Worm (Caenorhabditis elegans) whole organism, L1 larva: Measurements from ENCODE around the gene F52B11.5.

Experiments
- F16B12.6 ChIP-seq: fragments of 150-350 bp; optimal IDR thresholded peaks from 2 replicates; lab custom pipeline; 2014; ENCODE audit warnings: missing biosample characterization, missing genetic modification characterization
- Y116A8C.19 ChIP-seq: sonication (generic microtip); optimal IDR thresholded peaks from 2 replicates; lab custom pipeline; 2016; ENCODE audit warnings: missing compliant biosample characterization, missing genetic modification characterization, borderline replicate concordance
- ama-1 ChIP-seq: fragments of 150-350 bp; optimal IDR thresholded peaks from 2 replicates; lab custom pipeline; 2014
- blmp-1 ChIP-seq: fragments of 150-350 bp; optimal IDR thresholded peaks from 2 replicates; lab custom pipeline; 2014; ENCODE audit warnings: missing biosample characterization, missing genetic modification characterization
- ceh-90 ChIP-seq: sonication (generic microtip); optimal IDR thresholded peaks from 2 replicates; lab custom pipeline; 2016; ENCODE audit warnings: missing genetic modification characterization, missing compliant biosample characterization
- dpl-1 ChIP-seq, 3 experiments: fragments of 150-350 bp in 2 of 3; sonication (generic microtip) in 1 of 3; optimal IDR thresholded peaks; 2 replicates each; lab custom pipeline; 2014 to 2017; ENCODE audit warnings: missing biosample characterization in 3 of 3, missing genetic modification characterization in 3 of 3, missing genetic modification reagents in 3 of 3
- efl-1 ChIP-seq, 4 experiments: fragments of 150-350 bp; optimal IDR thresholded peaks in 3 of 4; peaks in 1 of 4; 1 replicate in 1 of 4; 2 replicates in 3 of 4; lab custom pipeline; 2014; ENCODE audit warnings: missing biosample characterization in 2 of 4, missing genetic modification characterization in 2 of 4, missing genetic modification reagents in 2 of 4
- efl-3 ChIP-seq: fragments of 200-800 bp; sonication (Bioruptor generic); optimal IDR thresholded peaks from 2 replicates; lab custom pipeline; 2018; ENCODE audit warnings: mild to moderate bottlenecking, missing genetic modification characterization, missing compliant biosample characterization
- ets-5 ChIP-seq: fragments of 200-800 bp; sonication (Bioruptor generic); IDR thresholded peaks from 2 replicates; pipeline ENCODE4 v1.3.6; 2022; ENCODE audit warnings: missing genetic modification characterization, missing compliant biosample characterization
- fkh-10 ChIP-seq: sonication (generic microtip); optimal IDR thresholded peaks from 2 replicates; lab custom pipeline; 2017; ENCODE audit warnings: missing biosample characterization, missing genetic modification reagents, missing genetic modification characterization
- fkh-4 ChIP-seq: sonication (generic microtip); optimal IDR thresholded peaks from 2 replicates; lab custom pipeline; 2016; ENCODE audit warnings: missing compliant biosample characterization, missing genetic modification characterization, borderline replicate concordance
- hlh-17 ChIP-seq: fragments of 200-800 bp; sonication (Bioruptor generic); optimal IDR thresholded peaks from 2 replicates; lab custom pipeline; 2018; ENCODE audit warnings: missing genetic modification characterization, mild to moderate bottlenecking, missing compliant biosample characterization, moderate library complexity, borderline replicate concordance
- hlh-4 ChIP-seq: sonication (generic microtip); optimal IDR thresholded peaks from 2 replicates; lab custom pipeline; 2016; ENCODE audit warnings: mild to moderate bottlenecking, missing genetic modification characterization, missing compliant biosample characterization
- isw-1 ChIP-seq: fragments of 200-800 bp; sonication (Bioruptor generic); IDR thresholded peaks from 2 replicates; pipeline ENCODE4 v1.3.6; 2022; ENCODE audit warnings: missing genetic modification characterization, missing compliant biosample characterization
- jun-1 ChIP-seq: fragments of 150-350 bp; optimal IDR thresholded peaks from 2 replicates; lab custom pipeline; 2014; ENCODE audit warnings: missing biosample characterization, missing genetic modification reagents, missing genetic modification characterization
- lin-13 ChIP-seq: fragments of 150-350 bp; optimal IDR thresholded peaks from 2 replicates; lab custom pipeline; 2014; ENCODE audit warnings: missing biosample characterization, missing genetic modification reagents, missing genetic modification characterization
- lin-15B ChIP-seq: fragments of 150-350 bp; sonication (generic microtip); optimal IDR thresholded peaks from 3 replicates; lab custom pipeline; 2014; ENCODE audit warnings: missing biosample characterization, missing genetic modification characterization
- lin-39 ChIP-seq: fragments of 150-350 bp; optimal IDR thresholded peaks from 2 replicates; lab custom pipeline; 2014; ENCODE audit warnings: missing biosample characterization, missing genetic modification reagents, missing genetic modification characterization
- mdl-1 ChIP-seq, 2 experiments: fragments of 150-350 bp; optimal IDR thresholded peaks; 2 replicates each; lab custom pipeline; 2014 to 2017; ENCODE audit warnings: missing biosample characterization in 2 of 2, missing genetic modification characterization in 2 of 2, inconsistent platforms in 1 of 2
- mep-1 ChIP-seq: fragments of 150-350 bp; optimal IDR thresholded peaks from 2 replicates; lab custom pipeline; 2014; ENCODE audit warnings: missing biosample characterization, missing genetic modification characterization
- nhr-20 ChIP-seq: sonication (generic microtip); optimal IDR thresholded peaks from 2 replicates; lab custom pipeline; 2016; ENCODE audit warnings: mild to moderate bottlenecking, missing genetic modification characterization, missing compliant biosample characterization
- nhr-28 ChIP-seq: fragments of 150-350 bp; optimal IDR thresholded peaks from 2 replicates; lab custom pipeline; 2014; ENCODE audit warnings: missing biosample characterization, missing genetic modification characterization
- nhr-71 ChIP-seq: sonication (generic microtip); optimal IDR thresholded peaks from 2 replicates; lab custom pipeline; 2016; ENCODE audit warnings: mild to moderate bottlenecking, missing genetic modification characterization, moderate library complexity, missing compliant biosample characterization
- nhr-85 ChIP-seq: sonication (generic microtip); peaks from one replicate; lab custom pipeline; 2016; ENCODE audit warnings: missing genetic modification characterization, inconsistent platforms, missing compliant biosample characterization
- nhr-90 ChIP-seq: sonication (generic microtip); optimal IDR thresholded peaks from 2 replicates; lab custom pipeline; 2016; ENCODE audit warnings: mild to moderate bottlenecking, missing genetic modification characterization, missing compliant biosample characterization; ENCODE audit not compliant: poor library complexity
- pag-3 ChIP-seq: sonication (generic microtip); optimal IDR thresholded peaks from 2 replicates; lab custom pipeline; 2017; ENCODE audit warnings: missing genetic modification characterization, mild to moderate bottlenecking, missing compliant biosample characterization, antibody characterized with exemption, borderline replicate concordance; ENCODE audit not compliant: insufficient read depth
- skn-1 ChIP-seq: fragments of 150-350 bp; optimal IDR thresholded peaks from 2 replicates; lab custom pipeline; 2014; ENCODE audit warnings: missing biosample characterization, missing genetic modification characterization
- snu-23 ChIP-seq: sonication (generic microtip); optimal IDR thresholded peaks from 2 replicates; lab custom pipeline; 2016; ENCODE audit warnings: missing genetic modification characterization, missing compliant biosample characterization
- sox-4 ChIP-seq: sonication (generic microtip); optimal IDR thresholded peaks from 2 replicates; lab custom pipeline; 2016; ENCODE audit warnings: missing genetic modification characterization, missing compliant biosample characterization
- tlp-1 ChIP-seq: fragments of 150-350 bp; optimal IDR thresholded peaks from 2 replicates; lab custom pipeline; 2014; ENCODE audit warnings: missing biosample characterization, missing genetic modification characterization
- unc-62 ChIP-seq: fragments of 150-350 bp; optimal IDR thresholded peaks from 2 replicates; lab custom pipeline; 2014; ENCODE audit warnings: missing biosample characterization, missing genetic modification reagents, missing genetic modification characterization
- vab-15 ChIP-seq: sonication (generic microtip); optimal IDR thresholded peaks from 2 replicates; lab custom pipeline; 2017; ENCODE audit warnings: missing genotype, mild to moderate bottlenecking, missing genetic modification characterization, missing compliant biosample characterization
- xbp-1 ChIP-seq: sonication (generic microtip); optimal IDR thresholded peaks from 2 replicates; lab custom pipeline; 2016; ENCODE audit warnings: missing genetic modification characterization, missing compliant biosample characterization
- zag-1 ChIP-seq: fragments of 150-350 bp; optimal IDR thresholded peaks from 2 replicates; lab custom pipeline; 2014; ENCODE audit warnings: missing biosample characterization, missing genetic modification characterization
- ztf-11 ChIP-seq, 2 experiments: sonication (generic microtip); optimal IDR thresholded peaks; 2 replicates each; lab custom pipeline; 2016 to 2017; ENCODE audit warnings: missing genetic modification characterization in 2 of 2, missing biosample characterization in 1 of 2, missing compliant biosample characterization in 1 of 2

The F52B11.5 gene

ce11 chrIV:14127805-14128610 is 25.0 kb upstream of the F52B11.5 start, which contains the start of gene H12I19.115 (continued):
- TF ChIP-seq unc-62 (GFP tag; lab: Kevin White, UChicago) (no peak), lin-15B (tag; lab: Kevin White, UChicago) (no peak), fkh-10 (GFP tag; lab: Kevin White, UChicago) (no peak), tlp-1 (tag; lab: Kevin White, UChicago) (no peak), lin-13 (GFP tag; lab: Kevin White, UChicago) (no peak), blmp-1 (no peak), hlh-4 (no peak), pag-3 (no peak), ceh-90 (tag; lab: Kevin White, UChicago) (no peak)

- TF ChIP-seq efl-1 (optimal IDR thresholded peaks at IDR 0.05; lab: Kevin White, UChicago) (no peak), efl-1 (GFP tag; optimal IDR thresholded peaks at IDR 0.05 in 1 of 2; lab: Kevin White, UChicago) (peak in 1 of 2 experiments; percentile 41), fkh-4 (no peak), nhr-71 (no peak), efl-3 (GFP tag; lab: Kevin White, UChicago) (no peak)
Observed at ce11 chrIV:14123956-14124355, 20.9 kb upstream of the F52B11.5 start, which contains the start of gene nkcc-1. Gene nkcc-1, minus strand, starts transcription at chrIV:14124056.

- TF ChIP-seq skn-1 (tag; lab: Kevin White, UChicago) = no peak
- TF ChIP-seq dpl-1 (GFP tag; optimal IDR thresholded peaks at IDR 0.05; lab: Kevin White, UChicago) = peak in 2 of 3 experiments; percentile 11 to 25
- no peak for TF ChIP-seq fkh-10 (GFP tag; lab: Kevin White, UChicago)
- no peak for TF ChIP-seq F16B12.6 (tag; lab: Kevin White, UChicago)
- TF ChIP-seq efl-1 (optimal IDR thresholded peaks at IDR 0.05; lab: Kevin White, UChicago) = peak in 1 of 2 experiments; percentile 17
- TF ChIP-seq efl-1 (GFP tag; optimal IDR thresholded peaks at IDR 0.05 in 1 of 2; lab: Kevin White, UChicago) = peak; percentile 53 to 91
Observed at ce11 chrIV:14119327-14119726, 16.3 kb upstream of the F52B11.5 start.

ce11 chrIV:14115556-14115955 is 12.5 kb upstream of the F52B11.5 start:
- TF ChIP-seq snu-23 (GFP tag; lab: Kevin White, UChicago) (no peak), Y116A8C.19 (tag; lab: Kevin White, UChicago) (no peak), mdl-1 (tag; optimal IDR thresholded peaks at IDR 0.05; lab: Kevin White, UChicago) (no peak), lin-39 (tag; lab: Kevin White, UChicago) (no peak), nhr-90 (tag; lab: Kevin White, UChicago) (no peak), sox-4 (no peak), nhr-28 (tag; lab: Kevin White, UChicago) (no peak), nhr-85 (tag; lab: Kevin White, UChicago) (no peak), ztf-11 (tag; optimal IDR thresholded peaks at IDR 0.05; lab: Kevin White, UChicago) (no peak), ceh-90 (tag; lab: Kevin White, UChicago) (no peak), lin-13 (GFP tag; lab: Kevin White, UChicago) (no peak), nhr-20 (tag; lab: Kevin White, UChicago) (no peak), hlh-17 (GFP tag; lab: Kevin White, UChicago) (no peak), vab-15 (tag; lab: Kevin White, UChicago) (no peak), mep-1 (tag; lab: Kevin White, UChicago) (no peak), ets-5 (GFP tag; lab: Robert Waterston, UW) (no peak)

- TF ChIP-seq mdl-1 (tag; optimal IDR thresholded peaks at IDR 0.05; lab: Kevin White, UChicago) = no peak
- no peak for TF ChIP-seq mep-1 (tag; lab: Kevin White, UChicago)
- no peak for TF ChIP-seq zag-1 (tag; lab: Kevin White, UChicago)
- TF ChIP-seq dpl-1 (GFP tag; optimal IDR thresholded peaks at IDR 0.05; lab: Kevin White, UChicago) = no peak
- TF ChIP-seq xbp-1 (tag; lab: Kevin White, UChicago) = no peak
- no peak for TF ChIP-seq ama-1
- no peak for TF ChIP-seq nhr-28 (tag; lab: Kevin White, UChicago)
- TF ChIP-seq snu-23 (GFP tag; lab: Kevin White, UChicago) = no peak
- TF ChIP-seq hlh-4 = no peak
- TF ChIP-seq jun-1 = no peak
- no peak for TF ChIP-seq sox-4
- TF ChIP-seq Y116A8C.19 (tag; lab: Kevin White, UChicago) = no peak
- TF ChIP-seq lin-15B (tag; lab: Kevin White, UChicago) = no peak
- no peak for TF ChIP-seq isw-1 (GFP tag; lab: Robert Waterston, UW)
- TF ChIP-seq ztf-11 (tag; optimal IDR thresholded peaks at IDR 0.05; lab: Kevin White, UChicago) = no peak
Observed at ce11 chrIV:14115045-14115444, 12.0 kb upstream of the F52B11.5 start.
